Worm (Caenorhabditis elegans) whole organism, L2 larva: Measurements from ENCODE around the gene grl-19.

Source experiments
- C34F6.9 ChIP-seq: fragments of 150-350 bp; optimal IDR thresholded peaks from 2 replicates; lab custom pipeline; 2014; ENCODE audit warnings: missing biosample characterization, missing genetic modification characterization
- F13H6.1 ChIP-seq: sonication (generic microtip); optimal IDR thresholded peaks from 2 replicates; lab custom pipeline; 2016; ENCODE audit warnings: missing genetic modification characterization, missing compliant biosample characterization
- R02D3.7 ChIP-seq: fragments of 150-350 bp; optimal IDR thresholded peaks from 2 replicates; lab custom pipeline; 2014; ENCODE audit warnings: missing biosample characterization, missing genetic modification characterization
- Y55F3AM.14 ChIP-seq: fragments of 200-800 bp; sonication (Bioruptor generic); optimal IDR thresholded peaks from 2 replicates; lab custom pipeline; 2018; ENCODE audit warnings: mild to moderate bottlenecking, missing genetic modification characterization, missing compliant biosample characterization
- ZK546.5 ChIP-seq: sonication (generic microtip); optimal IDR thresholded peaks from 2 replicates; lab custom pipeline; 2017; ENCODE audit warnings: missing biosample characterization, missing genetic modification characterization
- alr-1 ChIP-seq: fragments of 150-350 bp; optimal IDR thresholded peaks from 2 replicates; lab custom pipeline; 2014; ENCODE audit warnings: missing biosample characterization, missing genetic modification characterization
- aly-2 ChIP-seq: fragments of 150-350 bp; optimal IDR thresholded peaks from 2 replicates; lab custom pipeline; 2014; ENCODE audit warnings: missing biosample characterization, missing genetic modification characterization
- ama-1 ChIP-seq: fragments of 150-350 bp; optimal IDR thresholded peaks from 2 replicates; lab custom pipeline; 2018; ENCODE audit warnings: inconsistent platforms
- blmp-1 ChIP-seq: sonication (generic microtip); optimal IDR thresholded peaks from 2 replicates; lab custom pipeline; 2017; ENCODE audit warnings: missing genetic modification characterization, mild to moderate bottlenecking, missing compliant biosample characterization, antibody characterized with exemption, moderate library complexity; ENCODE audit not compliant: insufficient read depth
- ceh-16 ChIP-seq: fragments of 150-350 bp; optimal IDR thresholded peaks from 2 replicates; lab custom pipeline; 2014; ENCODE audit warnings: missing biosample characterization, missing genetic modification characterization
- ceh-82 ChIP-seq: fragments of 150-350 bp; optimal IDR thresholded peaks from 2 replicates; lab custom pipeline; 2014; ENCODE audit warnings: missing biosample characterization, missing genetic modification characterization
- crh-2 ChIP-seq: sonication (generic microtip); optimal IDR thresholded peaks from 2 replicates; lab custom pipeline; 2017; ENCODE audit warnings: missing biosample characterization, missing genetic modification characterization
- dmd-4 ChIP-seq: sonication (generic microtip); optimal IDR thresholded peaks from 2 replicates; lab custom pipeline; 2017; ENCODE audit warnings: missing biosample characterization, missing genetic modification characterization
- egl-27 ChIP-seq: sonication (generic microtip); optimal IDR thresholded peaks from 3 replicates; lab custom pipeline; 2017; ENCODE audit warnings: missing biosample characterization, missing genetic modification reagents, missing genetic modification characterization
- elt-1 ChIP-seq: fragments of 150-350 bp; optimal IDR thresholded peaks from 2 replicates; lab custom pipeline; 2014; ENCODE audit warnings: missing biosample characterization, missing genetic modification characterization
- elt-3 ChIP-seq: sonication (generic microtip); optimal IDR thresholded peaks from 2 replicates; lab custom pipeline; 2017; ENCODE audit warnings: missing biosample characterization, missing genetic modification characterization
- fos-1 ChIP-seq: fragments of 150-350 bp; optimal IDR thresholded peaks from 2 replicates; lab custom pipeline; 2014; ENCODE audit warnings: missing biosample characterization, missing genetic modification characterization
- gmeb-1 ChIP-seq: fragments of 150-350 bp; optimal IDR thresholded peaks from 2 replicates; lab custom pipeline; 2014; ENCODE audit warnings: missing biosample characterization, missing genetic modification characterization
- lin-11 ChIP-seq: fragments of 150-350 bp; sonication (generic microtip); optimal IDR thresholded peaks from 2 replicates; lab custom pipeline; 2014; ENCODE audit warnings: missing biosample characterization, missing genetic modification characterization, inconsistent platforms, mixed read lengths
- lin-13 ChIP-seq: fragments of 150-350 bp; optimal IDR thresholded peaks from 2 replicates; lab custom pipeline; 2014; ENCODE audit warnings: missing biosample characterization, missing genetic modification reagents, missing genetic modification characterization
- lin-39 ChIP-seq: fragments of 150-350 bp; optimal IDR thresholded peaks from 2 replicates; lab custom pipeline; 2014; ENCODE audit warnings: missing biosample characterization, missing genetic modification reagents, missing genetic modification characterization
- lsy-2 ChIP-seq, 2 experiments: fragments of 150-350 bp in 1 of 2; sonication (generic microtip) in 1 of 2; optimal IDR thresholded peaks; 2 replicates each; lab custom pipeline; 2014 to 2017; ENCODE audit warnings: missing biosample characterization in 2 of 2, missing genetic modification characterization in 2 of 2
- mab-5 ChIP-seq: fragments of 150-350 bp; optimal IDR thresholded peaks from 2 replicates; lab custom pipeline; 2014; ENCODE audit warnings: missing biosample characterization, missing genetic modification characterization
- mbf-1 ChIP-seq: sonication (generic microtip); optimal IDR thresholded peaks from 2 replicates; lab custom pipeline; 2017; ENCODE audit warnings: missing biosample characterization, missing genetic modification characterization
- mdl-1 ChIP-seq, 2 experiments: fragments of 150-350 bp in 1 of 2; sonication (generic microtip) in 1 of 2; optimal IDR thresholded peaks; 2 replicates each; lab custom pipeline; 2017; ENCODE audit warnings: missing biosample characterization in 2 of 2, missing genetic modification characterization in 2 of 2
- nhr-10 ChIP-seq: sonication (generic microtip); optimal IDR thresholded peaks from 2 replicates; lab custom pipeline; 2017; ENCODE audit warnings: missing biosample characterization, missing genetic modification characterization
- nhr-11 ChIP-seq: fragments of 150-350 bp; optimal IDR thresholded peaks from 2 replicates; lab custom pipeline; 2014; ENCODE audit warnings: missing biosample characterization, missing genetic modification characterization
- nhr-12 ChIP-seq: fragments of 150-350 bp; optimal IDR thresholded peaks from 2 replicates; lab custom pipeline; 2014; ENCODE audit warnings: missing biosample characterization, missing genetic modification characterization
- nhr-129 ChIP-seq: fragments of 150-350 bp; optimal IDR thresholded peaks from 2 replicates; lab custom pipeline; 2014; ENCODE audit warnings: missing biosample characterization, missing genetic modification characterization
- nhr-21 ChIP-seq: fragments of 150-350 bp; optimal IDR thresholded peaks from 2 replicates; lab custom pipeline; 2014; ENCODE audit warnings: missing biosample characterization, missing genetic modification characterization
- nhr-23 ChIP-seq: fragments of 150-350 bp; optimal IDR thresholded peaks from 2 replicates; lab custom pipeline; 2014; ENCODE audit warnings: missing biosample characterization, missing genetic modification reagents, missing genetic modification characterization
- nhr-237 ChIP-seq: fragments of 150-350 bp; optimal IDR thresholded peaks from 2 replicates; lab custom pipeline; 2014; ENCODE audit warnings: missing biosample characterization, missing genetic modification characterization
- nhr-25 ChIP-seq: fragments of 150-350 bp; sonication (generic microtip); optimal IDR thresholded peaks from 3 replicates; lab custom pipeline; 2014; ENCODE audit warnings: missing biosample characterization, missing genetic modification characterization
- nhr-6 ChIP-seq: fragments of 150-350 bp; optimal IDR thresholded peaks from 2 replicates; lab custom pipeline; 2014; ENCODE audit warnings: missing biosample characterization, missing genetic modification characterization
- nhr-77 ChIP-seq: fragments of 150-350 bp; optimal IDR thresholded peaks from 2 replicates; lab custom pipeline; 2014; ENCODE audit warnings: missing biosample characterization, missing genetic modification characterization
- peb-1 ChIP-seq: fragments of 150-350 bp; optimal IDR thresholded peaks from 2 replicates; lab custom pipeline; 2014; ENCODE audit warnings: missing biosample characterization, missing genetic modification characterization
- sem-4 ChIP-seq: fragments of 150-350 bp; optimal IDR thresholded peaks from 2 replicates; lab custom pipeline; 2014; ENCODE audit warnings: missing biosample characterization, missing genetic modification reagents, missing genetic modification characterization
- skn-1 ChIP-seq: sonication (generic microtip); optimal IDR thresholded peaks from 2 replicates; lab custom pipeline; 2017; ENCODE audit warnings: missing biosample characterization, missing genetic modification characterization
- sma-3 ChIP-seq: sonication (generic microtip); optimal IDR thresholded peaks from 2 replicates; lab custom pipeline; 2016; ENCODE audit warnings: missing genetic modification reagents, missing genetic modification characterization, missing compliant biosample characterization
- sma-9 ChIP-seq, 2 experiments: fragments of 150-350 bp in 1 of 2; sonication (generic microtip) in 1 of 2; optimal IDR thresholded peaks; 2 replicates each; lab custom pipeline; 2014 to 2016; ENCODE audit warnings: missing genetic modification characterization in 2 of 2, mild to moderate bottlenecking in 1 of 2, missing biosample characterization in 1 of 2, missing compliant biosample characterization in 1 of 2, missing genetic modification reagents in 1 of 2, moderate library complexity in 1 of 2
- snpc-4 ChIP-seq: fragments of 150-350 bp; optimal IDR thresholded peaks from 2 replicates; lab custom pipeline; 2014; ENCODE audit warnings: missing biosample characterization, missing genetic modification characterization
- unc-39 ChIP-seq: fragments of 150-350 bp; optimal IDR thresholded peaks from 2 replicates; lab custom pipeline; 2014; ENCODE audit warnings: missing biosample characterization, missing genetic modification characterization
- unc-55 ChIP-seq: fragments of 150-350 bp; sonication (generic microtip); optimal IDR thresholded peaks from 3 replicates; lab custom pipeline; 2014; ENCODE audit warnings: missing biosample characterization, missing genetic modification reagents, missing genetic modification characterization
- unc-62 ChIP-seq: fragments of 150-350 bp; optimal IDR thresholded peaks from 2 replicates; lab custom pipeline; 2014; ENCODE audit warnings: missing biosample characterization, missing genetic modification reagents, missing genetic modification characterization
- zag-1 ChIP-seq: fragments of 150-350 bp; optimal IDR thresholded peaks from 2 replicates; lab custom pipeline; 2014; ENCODE audit warnings: missing biosample characterization, missing genetic modification characterization
- ztf-1 ChIP-seq: fragments of 200-800 bp; sonication (Bioruptor generic); conservative IDR thresholded peaks from 2 replicates; pipeline ENCODE4 v1.3.6; 2022; ENCODE audit warnings: missing genetic modification characterization, missing compliant biosample characterization
- ztf-11 ChIP-seq: sonication (generic microtip); optimal IDR thresholded peaks from 2 replicates; lab custom pipeline; 2017; ENCODE audit warnings: missing biosample characterization, missing genetic modification characterization
- ztf-4 ChIP-seq: fragments of 150-350 bp; optimal IDR thresholded peaks from 2 replicates; lab custom pipeline; 2014; ENCODE audit warnings: missing biosample characterization, missing genetic modification characterization

The grl-19 gene

ce11 chrIV:274185-274584 lies 21.8 kb upstream of the grl-19 start, which contains the start of gene sma-10:
Gene sma-10 (plus strand): TSS chrIV:274420.
- TF ChIP-seq lin-13 (GFP tag; lab: Kevin White, UChicago) (no peak), sma-3 (GFP tag; lab: Kevin White, UChicago) (peak; percentile 82), lin-39 (tag; lab: Kevin White, UChicago) (no peak), nhr-11 (tag; lab: Kevin White, UChicago) (no peak), elt-3 (tag; lab: Kevin White, UChicago) (no peak), unc-62 (GFP tag; lab: Kevin White, UChicago) (no peak), mab-5 (tag; lab: Kevin White, UChicago) (no peak), nhr-129 (peak; percentile 31), blmp-1 (tag; lab: Kevin White, UChicago) (no peak), C34F6.9 (tag; lab: Kevin White, UChicago) (peak; percentile 3), fos-1 (tag; lab: Kevin White, UChicago) (peak; percentile 93), lsy-2 (tag; optimal IDR thresholded peaks at IDR 0.05; lab: Kevin White, UChicago) (no peak), ztf-11 (tag; lab: Kevin White, UChicago) (no peak), sem-4 (tag; lab: Kevin White, UChicago) (no peak), R02D3.7 (tag; lab: Kevin White, UChicago) (no peak), nhr-23 (no peak), unc-55 (GFP tag; lab: Kevin White, UChicago) (no peak), nhr-77 (tag; lab: Kevin White, UChicago) (no peak), zag-1 (no peak), ZK546.5 (tag; lab: Kevin White, UChicago) (no peak), unc-39 (tag; lab: Kevin White, UChicago) (no peak), ztf-4 (tag; lab: Kevin White, UChicago) (no peak), skn-1 (tag; lab: Kevin White, UChicago) (no peak), ceh-82 (tag; lab: Kevin White, UChicago) (no peak), ztf-1 (GFP tag; lab: Robert Waterston, UW) (no peak), crh-2 (tag; lab: Kevin White, UChicago) (peak; percentile 82), sma-9 (GFP tag; optimal IDR thresholded peaks at IDR 0.05; lab: Kevin White, UChicago) (peak; percentile 91), sma-9 (tag; optimal IDR thresholded peaks at IDR 0.05; lab: Kevin White, UChicago) (no peak), snpc-4 (tag; lab: Kevin White, UChicago) (no peak), F13H6.1 (tag; lab: Kevin White, UChicago) (peak; percentile 51), lin-11 (tag; lab: Kevin White, UChicago) (no peak), gmeb-1 (tag; lab: Kevin White, UChicago) (peak; percentile 71), mdl-1 (tag; optimal IDR thresholded peaks at IDR 0.05; lab: Kevin White, UChicago) (no peak), nhr-12 (no peak), nhr-10 (tag; lab: Kevin White, UChicago) (no peak), nhr-21 (peak; percentile 37), elt-1 (tag; lab: Kevin White, UChicago) (no peak), nhr-25 (tag; lab: Kevin White, UChicago) (peak; percentile 39), ceh-16 (tag; lab: Kevin White, UChicago) (no peak), mbf-1 (tag; lab: Kevin White, UChicago) (no peak), peb-1 (no peak), nhr-237 (tag; lab: Kevin White, UChicago) (no peak), dmd-4 (tag; lab: Kevin White, UChicago) (no peak), egl-27 (no peak), alr-1 (tag; lab: Kevin White, UChicago) (no peak), nhr-6 (tag; lab: Kevin White, UChicago) (no peak), Y55F3AM.14 (no peak), ama-1 (lab: Kevin White, UChicago) (no peak), aly-2 (no peak)
